Worm (Caenorhabditis elegans): ENCODE measurements around the gene rab-19.
A peak's percentile ranks its signal among the peaks of the same experiment; 100 is the strongest.

Gene rab-19

DNA sequence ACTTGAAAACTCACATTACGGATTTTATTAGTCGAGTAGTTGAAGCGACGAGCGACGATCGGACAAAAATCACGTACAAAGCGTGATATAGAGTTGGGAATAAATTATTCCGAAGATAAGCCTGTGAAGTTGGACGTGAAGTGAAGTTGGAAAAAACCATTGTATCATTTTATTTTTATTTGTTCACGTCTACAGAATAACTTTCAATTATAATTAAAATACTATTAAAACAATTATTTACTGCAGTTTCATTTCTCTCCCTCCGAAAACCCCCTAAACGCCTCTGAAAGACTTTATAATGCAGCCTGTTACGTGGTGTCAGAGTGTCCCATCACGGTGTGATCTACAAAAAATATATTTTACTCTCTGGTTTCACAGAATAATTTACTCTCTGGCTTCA is 24.0 kb downstream of the rab-19 start, which contains the start of gene Y62E10A.3:
Gene Y62E10A.3, minus strand, starts transcription at position 101 of the 400 bp plus-strand sequence.
- TF ChIP-seq him-1 (tag; optimal IDR thresholded peaks at IDR 0.05) (no peak), W03F9.2 (tag; optimal IDR thresholded peaks at IDR 0.05) (no peak), dao-5 (tag; optimal IDR thresholded peaks at IDR 0.05) (no peak)

DNA sequence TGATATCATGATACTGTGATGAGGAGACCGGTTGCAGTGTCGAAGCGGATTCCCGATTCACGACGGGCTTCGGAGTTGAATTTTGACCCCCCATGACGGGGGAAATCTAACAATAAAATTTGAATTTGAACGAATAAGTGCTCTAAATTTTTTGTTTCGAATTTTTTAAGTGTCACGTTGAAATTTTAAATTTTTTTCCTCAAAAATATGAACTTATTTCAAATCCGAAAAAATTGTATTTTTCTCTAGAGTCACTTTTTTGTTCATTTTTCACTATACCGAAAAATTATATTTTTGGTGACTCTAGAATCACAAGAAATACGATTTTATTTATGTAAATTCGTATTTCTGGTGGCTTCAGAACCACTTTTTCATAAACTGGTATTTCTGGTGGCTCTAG is 25.7 kb downstream of the rab-19 start, which contains the start of gene W02A2.8:
Gene W02A2.8, minus strand, starts transcription at position 101 of the 400 bp plus-strand sequence.
- TF ChIP-seq dao-5 (tag; optimal IDR thresholded peaks at IDR 0.05) (no peak), him-1 (tag; optimal IDR thresholded peaks at IDR 0.05) (no peak), W03F9.2 (tag; optimal IDR thresholded peaks at IDR 0.05) (no peak)

DNA sequence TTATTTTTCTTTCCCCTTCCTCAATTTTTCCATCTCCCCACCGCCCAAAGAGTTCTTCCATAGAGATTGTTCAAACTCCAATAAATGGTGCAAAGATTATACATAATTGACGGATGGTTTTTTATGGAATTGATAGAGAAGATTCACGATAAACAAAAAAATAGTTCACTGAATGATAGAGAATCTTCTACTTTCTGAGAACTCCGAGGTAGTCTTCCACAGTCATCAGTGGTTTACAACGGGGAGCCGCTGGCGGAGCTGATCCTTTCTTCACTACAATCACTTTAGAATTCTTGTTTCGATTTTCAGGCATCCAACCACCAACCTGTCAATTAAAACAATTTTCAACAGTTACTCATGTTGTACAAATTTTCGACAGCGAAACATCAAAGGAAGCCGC is 28.2 kb downstream of the rab-19 start:
- TF ChIP-seq dao-5 (tag; optimal IDR thresholded peaks at IDR 0.05) = no peak
- no peak for TF ChIP-seq W03F9.2 (tag; optimal IDR thresholded peaks at IDR 0.05)
- TF ChIP-seq him-1 (tag; optimal IDR thresholded peaks at IDR 0.05) = no peak

DNA sequence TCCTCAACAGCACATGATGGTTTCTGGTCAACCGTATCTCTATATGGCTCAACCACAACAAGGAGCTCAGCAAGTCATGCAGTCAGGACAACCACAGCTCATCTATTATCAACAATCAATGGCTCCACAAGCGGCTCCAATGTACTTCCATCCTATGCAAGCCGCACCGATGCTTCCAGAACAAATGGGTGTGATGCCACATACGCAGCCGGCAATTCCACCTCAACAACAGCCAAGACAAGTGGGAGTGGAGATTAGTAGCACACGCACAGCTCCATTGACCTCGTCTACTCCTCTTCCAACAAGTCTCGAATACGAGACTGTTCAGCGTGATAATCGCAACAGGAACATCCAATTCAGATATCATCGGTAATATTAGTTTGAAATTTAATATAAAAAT is 30.1 kb downstream of the rab-19 start:
- no peak for TF ChIP-seq W03F9.2 (tag; optimal IDR thresholded peaks at IDR 0.05)
- no peak for TF ChIP-seq dao-5 (tag; optimal IDR thresholded peaks at IDR 0.05)
- TF ChIP-seq him-1 (tag; optimal IDR thresholded peaks at IDR 0.05) = no peak

DNA sequence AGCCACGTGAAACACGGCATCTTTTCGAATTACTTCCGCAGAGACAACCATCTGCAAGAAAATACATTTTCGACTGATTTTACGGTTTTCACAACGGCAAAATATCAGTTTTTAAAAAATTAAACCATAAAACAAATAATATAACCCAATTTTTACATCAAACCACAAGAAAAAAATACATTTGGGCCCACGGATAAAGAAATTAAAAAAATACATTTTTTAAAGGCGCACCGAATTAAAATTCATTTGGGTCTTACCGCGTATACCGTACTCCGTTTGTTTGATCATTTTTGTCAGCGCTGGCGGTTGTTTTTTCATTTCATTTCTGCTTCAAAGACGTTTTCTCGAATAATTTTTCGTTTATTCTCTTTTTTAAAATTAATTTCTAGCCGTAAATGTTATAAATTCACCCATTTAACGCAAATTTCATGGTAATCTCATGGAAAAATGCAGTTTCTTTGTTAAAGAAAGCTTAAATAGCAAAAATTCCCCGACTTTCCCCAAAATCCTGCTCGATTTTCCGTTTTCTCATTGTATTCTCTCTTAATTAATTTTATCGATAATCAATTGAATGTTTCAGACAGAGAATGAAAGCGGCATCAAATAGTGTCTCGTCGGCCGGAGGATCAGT is 30.9 kb downstream of the rab-19 start, which contains the start of the genes rec-8 and mex-5:
Gene rec-8, minus strand, starts transcription at position 51 of the 631 bp plus-strand sequence.
Gene mex-5, plus strand, starts transcription at position 581 of the 631 bp plus-strand sequence.
- TF ChIP-seq W03F9.2 (tag; optimal IDR thresholded peaks at IDR 0.05) = peak; percentile 27
- no peak for TF ChIP-seq him-1 (tag; optimal IDR thresholded peaks at IDR 0.05)

DNA sequence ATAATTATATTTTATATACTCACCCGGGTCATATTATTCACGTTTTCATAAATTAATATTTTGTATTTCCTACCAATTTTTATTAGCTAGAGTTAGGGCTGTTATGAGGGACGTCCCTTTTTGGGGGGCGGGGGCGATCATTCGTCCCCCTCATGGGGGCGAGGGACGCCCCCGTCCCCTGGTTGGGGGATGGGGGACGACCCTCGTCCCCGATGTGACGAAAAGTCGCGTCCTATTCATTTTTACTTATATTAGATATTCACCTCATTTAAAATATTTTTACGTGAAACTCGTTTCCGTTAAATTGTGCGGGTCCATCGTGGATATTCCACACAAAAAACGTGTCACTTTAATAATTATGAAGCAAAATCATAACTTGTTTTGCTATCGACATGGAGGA is 35.6 kb downstream of the rab-19 start, which contains the start of gene W02A2.12:
Gene W02A2.12, minus strand, starts transcription at position 240 of the 400 bp plus-strand sequence.
- TF ChIP-seq dao-5 (tag; optimal IDR thresholded peaks at IDR 0.05) (no peak), W03F9.2 (tag; optimal IDR thresholded peaks at IDR 0.05) (no peak), him-1 (tag; optimal IDR thresholded peaks at IDR 0.05) (no peak)

DNA sequence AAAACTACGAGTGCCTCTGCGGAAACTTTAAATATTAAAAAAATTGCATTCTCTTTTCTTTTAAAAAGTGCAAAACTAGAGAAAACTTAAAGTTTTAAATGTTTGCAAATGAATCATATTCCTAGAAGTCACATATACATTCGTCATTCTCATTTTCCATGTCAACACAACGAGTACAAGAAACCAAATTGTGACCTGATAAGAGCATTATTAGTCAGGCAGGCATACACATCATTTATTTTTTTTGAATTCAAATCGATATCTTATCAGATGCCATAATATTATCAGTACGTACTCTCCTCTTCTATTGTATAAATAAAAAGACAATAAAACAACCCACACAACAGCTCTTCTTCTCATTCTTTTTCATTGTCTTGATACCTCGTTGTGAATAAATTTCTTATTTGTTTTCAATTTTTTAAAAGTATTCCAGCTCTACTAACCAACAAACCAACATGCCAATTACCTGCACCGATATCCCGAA is 36.9 kb downstream of the rab-19 start, which contains the start of gene W02A2.9:
Gene W02A2.9, plus strand, starts transcription at position 434 of the 484 bp plus-strand sequence.
- no peak for TF ChIP-seq dao-5 (tag; optimal IDR thresholded peaks at IDR 0.05)
- no peak for TF ChIP-seq W03F9.2 (tag; optimal IDR thresholded peaks at IDR 0.05)
- TF ChIP-seq him-1 (tag; optimal IDR thresholded peaks at IDR 0.05) = no peak

DNA sequence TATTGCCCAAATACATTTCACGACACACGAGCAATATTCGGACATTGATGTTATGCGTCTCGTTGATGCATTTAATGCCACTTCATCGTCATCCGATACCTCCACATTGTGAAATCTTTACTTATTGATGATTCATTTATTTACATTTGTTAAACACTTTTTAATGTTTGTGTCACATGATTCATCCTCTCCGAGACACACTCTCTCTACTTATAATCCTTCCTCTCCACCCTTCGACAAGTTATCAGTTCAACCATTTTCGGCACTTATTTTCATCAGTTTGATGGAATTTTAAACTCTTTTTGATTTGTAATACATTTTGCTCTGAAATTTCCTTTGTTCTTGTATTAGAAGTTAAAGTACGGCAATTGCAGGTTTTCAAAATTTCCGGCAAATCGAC is 38.1 kb downstream of the rab-19 start:
- no peak for TF ChIP-seq him-1 (tag; optimal IDR thresholded peaks at IDR 0.05)
- no peak for TF ChIP-seq W03F9.2 (tag; optimal IDR thresholded peaks at IDR 0.05)
- no peak for TF ChIP-seq dao-5 (tag; optimal IDR thresholded peaks at IDR 0.05)

DNA sequence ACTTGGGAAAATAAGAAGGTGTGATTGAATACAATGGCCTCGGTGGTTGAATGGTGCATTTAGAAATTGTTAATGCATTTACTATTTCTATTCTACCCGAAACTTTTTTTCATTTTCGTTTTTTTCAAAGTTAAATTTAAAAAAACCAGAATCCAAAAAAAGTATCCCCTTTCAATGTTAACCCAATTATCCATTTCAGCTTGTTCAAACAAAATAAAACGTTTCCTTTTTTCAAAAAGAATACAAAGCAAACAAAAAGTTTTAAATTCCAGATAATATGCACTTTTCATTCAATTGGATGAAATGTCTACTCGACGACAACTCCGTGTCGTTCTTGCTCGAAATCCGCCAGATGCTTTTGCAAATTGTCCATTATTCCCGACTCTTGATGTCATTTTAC is 41.6 kb downstream of the rab-19 start, which contains the start of gene W02A2.5:
Gene W02A2.5, plus strand, starts transcription at position 301 of the 400 bp plus-strand sequence.
- TF ChIP-seq W03F9.2 (tag; optimal IDR thresholded peaks at IDR 0.05) (no peak), dao-5 (tag; optimal IDR thresholded peaks at IDR 0.05) (no peak), him-1 (tag; optimal IDR thresholded peaks at IDR 0.05) (no peak)

DNA sequence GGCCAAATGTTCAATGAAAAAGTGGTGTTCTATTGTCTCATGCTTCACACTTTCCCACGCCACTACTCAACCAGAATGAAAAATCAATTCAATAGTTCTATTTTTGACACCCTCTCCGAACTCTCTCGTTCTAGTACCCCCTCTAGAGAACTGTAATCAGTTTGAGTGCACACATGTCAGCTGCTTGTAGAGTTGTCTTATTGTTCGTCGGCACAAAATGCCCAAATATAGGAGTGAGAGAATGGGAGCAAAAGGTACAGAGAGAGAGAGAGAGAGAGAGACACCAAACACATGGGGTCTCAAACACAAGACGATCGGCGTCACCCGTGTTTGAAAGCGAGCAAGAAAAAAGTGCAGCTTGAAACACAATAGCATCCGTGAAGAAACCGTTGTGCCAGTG is 49.9 kb downstream of the rab-19 start:
- TF ChIP-seq W03F9.2 (tag; optimal IDR thresholded peaks at IDR 0.05) (no peak), him-1 (tag; optimal IDR thresholded peaks at IDR 0.05) (no peak), dao-5 (tag; optimal IDR thresholded peaks at IDR 0.05) (no peak)
